Fruit fly (Drosophila melanogaster) whole organism, embryonic: ENCODE data around the gene Pss.

Experiments used
- Adf1 ChIP-seq: fragments of 200-800 bp; sonication (Bioruptor generic); IDR thresholded peaks from 2 replicates; pipeline ENCODE4 v1.3.6; 2022; ENCODE audit warnings: missing biosample characterization, missing genetic modification characterization
- Bgb ChIP-seq: fragments of 200-800 bp; sonication (Bioruptor generic); IDR thresholded peaks from 2 replicates; pipeline ENCODE4 v1.3.6; 2022; ENCODE audit warnings: missing biosample characterization, missing genetic modification characterization; ENCODE audit not compliant: partially characterized antibody
- CG10366 ChIP-seq: fragments of 200-800 bp; sonication (Bioruptor generic); IDR thresholded peaks from 2 replicates; pipeline ENCODE4 v1.3.6; 2022; ENCODE audit warnings: missing biosample characterization, missing genetic modification characterization
- CG10462 ChIP-seq: fragments of 200-800 bp; sonication (Bioruptor generic); optimal IDR thresholded peaks from 2 replicates; lab custom pipeline; 2016; ENCODE audit warnings: missing biosample characterization, missing genetic modification characterization
- CG12769 ChIP-seq: fragments of 200-800 bp; sonication (Bioruptor generic); optimal IDR thresholded peaks from 2 replicates; lab custom pipeline; 2019; ENCODE audit warnings: missing biosample characterization, mild to moderate bottlenecking, missing genetic modification characterization, moderate library complexity
- CG15601 ChIP-seq: fragments of 200-800 bp; sonication (Bioruptor generic); optimal IDR thresholded peaks from 3 replicates; lab custom pipeline; 2019; ENCODE audit warnings: missing biosample characterization, mild to moderate bottlenecking, missing genetic modification characterization, moderate library complexity
- CG1603 ChIP-seq: fragments of 200-800 bp; sonication (Bioruptor generic); optimal IDR thresholded peaks from 2 replicates; lab custom pipeline; 2019; ENCODE audit warnings: missing biosample characterization, mild to moderate bottlenecking, missing genetic modification characterization, moderate library complexity
- CG17328 ChIP-seq: fragments of 200-800 bp; sonication (Bioruptor generic); IDR thresholded peaks from 2 replicates; pipeline ENCODE4 v1.3.6; 2022; ENCODE audit warnings: missing biosample characterization, missing genetic modification characterization
- CG2712 ChIP-seq: fragments of 200-800 bp; optimal IDR thresholded peaks from 3 replicates; lab custom pipeline; 2019; ENCODE audit warnings: missing biosample characterization, mild to moderate bottlenecking, missing genetic modification characterization, moderate library complexity
- CG2875 ChIP-seq: fragments of 200-800 bp; sonication (Bioruptor generic); optimal IDR thresholded peaks from 2 replicates; lab custom pipeline; 2017; ENCODE audit warnings: missing biosample characterization, mild to moderate bottlenecking, missing genetic modification characterization, missing genetic modification reagents
- CG30020 ChIP-seq: fragments of 200-800 bp; optimal IDR thresholded peaks from 2 replicates; lab custom pipeline; 2019; ENCODE audit warnings: missing biosample characterization, mild to moderate bottlenecking, missing genetic modification characterization, moderate library complexity
- CG3726 ChIP-seq: fragments of 200-800 bp; sonication (Bioruptor generic); IDR thresholded peaks from 3 replicates; pipeline ENCODE4, ENCODE4 v1.3.6; 2022; ENCODE audit warnings: missing biosample characterization, missing genetic modification characterization
- CG4617 ChIP-seq: fragments of 200-800 bp; sonication (Bioruptor generic); optimal IDR thresholded peaks from 3 replicates; lab custom pipeline; 2016; ENCODE audit warnings: missing biosample characterization, missing genetic modification characterization, borderline replicate concordance
- CG6272 ChIP-seq: fragments of 200-800 bp; sonication (Bioruptor generic); IDR thresholded peaks from 2 replicates; pipeline ENCODE4 v1.3.6; 2022; ENCODE audit warnings: missing biosample characterization, missing genetic modification characterization
- CG6791 ChIP-seq: fragments of 200-800 bp; sonication (Bioruptor generic); IDR thresholded peaks from 3 replicates; pipeline ENCODE4 v1.3.6; 2022; ENCODE audit warnings: missing biosample characterization, missing genetic modification characterization; ENCODE audit not compliant: partially characterized antibody
- CG7987 ChIP-seq: fragments of 200-800 bp; sonication (Bioruptor generic); optimal IDR thresholded peaks from 2 replicates; lab custom pipeline; 2018; ENCODE audit warnings: missing biosample characterization, mild to moderate bottlenecking, missing genetic modification characterization, moderate library complexity
- CG8290 ChIP-seq, 3 experiments: fragments of 200-800 bp; sonication (Bioruptor generic); optimal IDR thresholded peaks; 2 replicates each; lab custom pipeline; 2016 to 2019; ENCODE audit warnings: missing biosample characterization in 3 of 3, missing genetic modification characterization in 3 of 3, mild to moderate bottlenecking in 2 of 3, moderate library complexity in 1 of 3
- CG8924 ChIP-seq: fragments of 200-800 bp; optimal IDR thresholded peaks from 3 replicates; lab custom pipeline; 2019; ENCODE audit warnings: missing biosample characterization, mild to moderate bottlenecking, missing genetic modification characterization, moderate library complexity
- Chrac-16 ChIP-seq: fragments of 200-800 bp; sonication (Bioruptor generic); optimal IDR thresholded peaks from 3 replicates; lab custom pipeline; 2016; ENCODE audit warnings: missing biosample characterization, missing genetic modification characterization
- Deaf1 ChIP-seq: fragments of 200-800 bp; optimal IDR thresholded peaks from 3 replicates; lab custom pipeline; 2019; ENCODE audit warnings: missing biosample characterization, mild to moderate bottlenecking, missing genetic modification characterization, moderate library complexity
- Dek ChIP-seq: fragments of 200-800 bp; sonication (Bioruptor generic); optimal IDR thresholded peaks from 3 replicates; lab custom pipeline; 2019; ENCODE audit warnings: missing biosample characterization, mild to moderate bottlenecking, missing genetic modification characterization, moderate library complexity
- Gsc ChIP-seq: fragments of 200-800 bp; sonication (Bioruptor generic); IDR thresholded peaks from 2 replicates; pipeline ENCODE4 v1.3.6; 2022; ENCODE audit warnings: missing biosample characterization, missing genetic modification characterization
- HmgD ChIP-seq: fragments of 200-800 bp; sonication (Bioruptor generic); optimal IDR thresholded peaks from 3 replicates; lab custom pipeline; 2016; ENCODE audit warnings: missing biosample characterization, missing genetic modification characterization
- Ptx1 ChIP-seq: fragments of 200-800 bp; sonication (Bioruptor generic); IDR thresholded peaks from 2 replicates; pipeline ENCODE4 v1.3.6; 2022; ENCODE audit warnings: missing biosample characterization, missing genetic modification characterization
- Spps ChIP-seq: fragments of 200-800 bp; sonication (Bioruptor generic); optimal IDR thresholded peaks from 2 replicates; lab custom pipeline; 2018; ENCODE audit warnings: missing biosample characterization, mild to moderate bottlenecking, missing genetic modification characterization
- YL-1 ChIP-seq: fragments of 200-800 bp; sonication (Bioruptor generic); optimal IDR thresholded peaks from 3 replicates; lab custom pipeline; 2017; ENCODE audit warnings: missing biosample characterization, mild to moderate bottlenecking, missing genetic modification characterization
- abd-A ChIP-seq: fragments of 200-800 bp; sonication (Bioruptor generic); optimal IDR thresholded peaks from 3 replicates; lab custom pipeline; 2019; ENCODE audit warnings: missing biosample characterization, mild to moderate bottlenecking, missing genetic modification characterization, moderate library complexity
- amos ChIP-seq: fragments of 200-800 bp; sonication (Bioruptor generic); IDR thresholded peaks from 2 replicates; pipeline ENCODE4 v1.3.6; 2022; ENCODE audit warnings: missing biosample characterization, missing genetic modification characterization; ENCODE audit not compliant: partially characterized antibody
- az2 ChIP-seq: fragments of 200-800 bp; sonication (Bioruptor generic); optimal IDR thresholded peaks from 3 replicates; lab custom pipeline; 2016; ENCODE audit warnings: missing biosample characterization, missing genetic modification characterization
- cg ChIP-seq: fragments of 200-800 bp; sonication (Bioruptor generic); optimal IDR thresholded peaks from 3 replicates; lab custom pipeline; 2019; ENCODE audit warnings: missing biosample characterization, mild to moderate bottlenecking, missing genetic modification characterization, moderate library complexity
- chif ChIP-seq, 2 experiments: fragments of 200-800 bp; sonication (Bioruptor generic); optimal IDR thresholded peaks; 3 replicates each; lab custom pipeline; 2016; ENCODE audit warnings: missing biosample characterization in 2 of 2, missing genetic modification characterization in 2 of 2
- chinmo ChIP-seq: fragments of 200-800 bp; sonication (Bioruptor generic); IDR thresholded peaks from 4 replicates; pipeline ENCODE4 v1.3.6; 2022; ENCODE audit warnings: missing biosample characterization, missing genetic modification characterization; ENCODE audit not compliant: partially characterized antibody
- chn ChIP-seq: fragments of 200-800 bp; sonication (Bioruptor generic); optimal IDR thresholded peaks from 2 replicates; lab custom pipeline; 2016; ENCODE audit warnings: missing biosample characterization, missing genetic modification characterization
- dan ChIP-seq: fragments of 200-800 bp; sonication (Bioruptor generic); IDR thresholded peaks from 2 replicates; pipeline ENCODE4 v1.3.6; 2022; ENCODE audit warnings: missing biosample characterization, missing genetic modification characterization
- eve ChIP-seq, 2 experiments: fragments of >200 bp; optimal IDR thresholded peaks; 2 replicates each; lab custom pipeline; 2017; ENCODE audit warnings: missing biosample characterization in 2 of 2, missing genetic modification characterization in 2 of 2
- exex ChIP-seq: fragments of 200-800 bp; sonication (Bioruptor generic); optimal IDR thresholded peaks from 4 replicates; lab custom pipeline; 2018; ENCODE audit warnings: missing biosample characterization, mild to moderate bottlenecking, missing genetic modification characterization, moderate library complexity
- grn ChIP-seq: fragments of 200-800 bp; sonication (Bioruptor generic); optimal IDR thresholded peaks from 3 replicates; lab custom pipeline; 2017; ENCODE audit warnings: missing biosample characterization, missing genetic modification characterization
- gsb ChIP-seq: fragments of 200-800 bp; sonication (Bioruptor generic); IDR thresholded peaks from 2 replicates; pipeline ENCODE4 v1.3.6; 2022; ENCODE audit warnings: missing biosample characterization, missing genetic modification characterization
- h ChIP-seq: fragments of >200 bp; optimal IDR thresholded peaks from 2 replicates; lab custom pipeline; 2017
- hb ChIP-seq: fragments of 200-800 bp; sonication (Bioruptor generic); IDR thresholded peaks from 3 replicates; pipeline ENCODE4 v1.3.6; 2022; ENCODE audit warnings: missing biosample characterization, missing genetic modification characterization; ENCODE audit not compliant: partially characterized antibody
- lbe ChIP-seq: fragments of 200-800 bp; sonication (Bioruptor generic); optimal IDR thresholded peaks from 2 replicates; lab custom pipeline; 2016; ENCODE audit warnings: missing biosample characterization, mild to moderate bottlenecking, missing genetic modification characterization
- mam ChIP-seq: fragments of 200-800 bp; sonication (Bioruptor generic); optimal IDR thresholded peaks from 3 replicates; lab custom pipeline; 2016; ENCODE audit warnings: missing biosample characterization, missing genetic modification characterization
- nerfin-1 ChIP-seq: fragments of 200-800 bp; sonication (Bioruptor generic); optimal IDR thresholded peaks from 3 replicates; lab custom pipeline; 2019; ENCODE audit warnings: missing biosample characterization, mild to moderate bottlenecking, missing genetic modification characterization, moderate library complexity
- sna ChIP-seq: fragments of 200-800 bp; sonication (Bioruptor generic); IDR thresholded peaks from 2 replicates; pipeline ENCODE4 v1.3.6; 2022; ENCODE audit warnings: missing biosample characterization, missing genetic modification characterization; ENCODE audit not compliant: partially characterized antibody
- trem ChIP-seq: fragments of 200-800 bp; optimal IDR thresholded peaks from 3 replicates; lab custom pipeline; 2019; ENCODE audit warnings: missing biosample characterization, mild to moderate bottlenecking, missing genetic modification characterization, moderate library complexity
- unpg ChIP-seq: fragments of 200-800 bp; sonication (Bioruptor generic); optimal IDR thresholded peaks from 3 replicates; lab custom pipeline; 2018; ENCODE audit warnings: missing biosample characterization, mild to moderate bottlenecking, missing genetic modification characterization, moderate library complexity
- wek ChIP-seq: fragments of 200-800 bp; sonication (Bioruptor generic); optimal IDR thresholded peaks from 3 replicates; lab custom pipeline; 2018; ENCODE audit warnings: missing biosample characterization, mild to moderate bottlenecking, missing genetic modification characterization, moderate library complexity
- zf30C ChIP-seq: fragments of 200-800 bp; sonication (Bioruptor generic); optimal IDR thresholded peaks from 3 replicates; lab custom pipeline; 2018; ENCODE audit warnings: missing biosample characterization, mild to moderate bottlenecking, missing genetic modification characterization
- zfh1 ChIP-seq: fragments of 200-800 bp; sonication (Bioruptor generic); IDR thresholded peaks from 3 replicates; pipeline ENCODE4 v1.3.6; 2022; ENCODE audit warnings: missing biosample characterization, missing genetic modification characterization

The Pss gene

dm6 chr3L:20518805-20519503 is 7.0 kb downstream of the Pss start, which contains the start of gene BNIP3:
Gene BNIP3 (minus strand): TSS chr3L:20519393.
- TF ChIP-seq sna (GFP tag; lab: Robert Waterston, UW) (no peak), CG12769 (peak; percentile 3), CG2875 (no peak), CG3726 (GFP tag; lab: Robert Waterston, UW) (no peak), Gsc (GFP tag; lab: Robert Waterston, UW) (no peak), Adf1 (GFP tag; lab: Robert Waterston, UW) (no peak), mam (no peak), YL-1 (GFP tag; lab: Kevin White, UChicago) (peak; percentile 93), zf30C (no peak), Ptx1 (no peak), dan (GFP tag; lab: Robert Waterston, UW) (no peak), grn (GFP tag; lab: Kevin White, UChicago) (no peak), CG2712 (peak; percentile 6), Dek (tag; lab: Kevin White, UChicago) (no peak), CG1603 (tag; lab: Kevin White, UChicago) (peak; percentile 61), Deaf1 (peak; percentile 66), wek (GFP tag; lab: Kevin White, UChicago) (peak; percentile 3), CG8924 (tag; lab: Kevin White, UChicago) (peak; percentile 63), CG10366 (GFP tag; lab: Robert Waterston, UW) (no peak), CG6791 (GFP tag; lab: Robert Waterston, UW) (no peak), Chrac-16 (GFP tag; lab: Kevin White, UChicago) (no peak), CG30020 (no peak), abd-A (tag; lab: Kevin White, UChicago) (peak; percentile 52), Spps (tag; lab: Kevin White, UChicago) (no peak), CG8290 (GFP tag; optimal IDR thresholded peaks at IDR 0.05; lab: Kevin White, UChicago) (no peak), CG8290 (tag; optimal IDR thresholded peaks at IDR 0.05; lab: Kevin White, UChicago) (peak in 1 of 2 experiments; percentile 68), CG4617 (GFP tag; lab: Kevin White, UChicago) (peak; percentile 7), CG7987 (GFP tag; lab: Kevin White, UChicago) (no peak), chif (GFP tag; optimal IDR thresholded peaks at IDR 0.05; lab: Kevin White, UChicago) (no peak), trem (tag; lab: Kevin White, UChicago) (peak; percentile 55), Bgb (GFP tag; lab: Robert Waterston, UW) (peak; percentile 36; the same call in 1 of the 2 replicates), az2 (GFP tag; lab: Kevin White, UChicago) (no peak), hb (no peak), CG17328 (GFP tag; lab: Robert Waterston, UW) (no peak), CG15601 (tag; lab: Kevin White, UChicago) (peak; percentile 11), nerfin-1 (tag; lab: Kevin White, UChicago) (peak; percentile 39), chinmo (GFP tag; lab: Robert Waterston, UW) (peak; percentile 85; the same call in 2 of the 4 replicates), unpg (no peak), zfh1 (GFP tag; lab: Robert Waterston, UW) (no peak), eve (GFP tag; optimal IDR thresholded peaks at IDR 0.05; lab: Kevin White, UChicago) (peak in 1 of 2 experiments; percentile 68), exex (tag; lab: Kevin White, UChicago) (peak; percentile 32), CG10462 (GFP tag; lab: Kevin White, UChicago) (no peak), amos (GFP tag; lab: Robert Waterston, UW) (peak; percentile 41; the same call in 1 of the 2 replicates), HmgD (no peak), lbe (GFP tag; lab: Kevin White, UChicago) (peak; percentile 12), CG6272 (GFP tag; lab: Robert Waterston, UW) (no peak), cg (GFP tag; lab: Kevin White, UChicago) (peak; percentile 77), chn (GFP tag; lab: Kevin White, UChicago) (no peak), h (lab: Kevin White, UChicago) (no peak), gsb (GFP tag; lab: Robert Waterston, UW) (no peak)
